Worm (Caenorhabditis elegans): ENCODE results near the gene twk-18.
A peak's percentile ranks its signal among the peaks of the same experiment; 100 is the strongest.

ce11 chrX:8944078-8944477, 43.9 kb upstream of the twk-18 start:
- no peak for TF ChIP-seq aly-2 (tag; optimal IDR thresholded peaks at IDR 0.05)
- no peak for TF ChIP-seq nhr-76 (tag; optimal IDR thresholded peaks at IDR 0.05)
- no peak for TF ChIP-seq ama-1 (optimal IDR thresholded peaks at IDR 0.05)
- no peak for TF ChIP-seq spr-1 (tag; optimal IDR thresholded peaks at IDR 0.05)
- no peak for TF ChIP-seq unc-62 (GFP tag; optimal IDR thresholded peaks at IDR 0.05 in 1 of 2)
- no peak for TF ChIP-seq unc-62 (tag; optimal IDR thresholded peaks at IDR 0.05)
- TF ChIP-seq zip-11 (GFP tag; IDR thresholded peaks at IDR 0.05) = no peak
- TF ChIP-seq nhr-237 (tag; optimal IDR thresholded peaks at IDR 0.05) = no peak
- no peak for TF ChIP-seq fkh-10 (GFP tag; optimal IDR thresholded peaks at IDR 0.05)
- no peak for TF ChIP-seq Y48G9A.11 (GFP tag; IDR thresholded peaks at IDR 0.05)
- peak; percentile 73 for TF ChIP-seq dmd-8 (GFP tag; IDR thresholded peaks at IDR 0.05)
